In the genomic region with DNA sequence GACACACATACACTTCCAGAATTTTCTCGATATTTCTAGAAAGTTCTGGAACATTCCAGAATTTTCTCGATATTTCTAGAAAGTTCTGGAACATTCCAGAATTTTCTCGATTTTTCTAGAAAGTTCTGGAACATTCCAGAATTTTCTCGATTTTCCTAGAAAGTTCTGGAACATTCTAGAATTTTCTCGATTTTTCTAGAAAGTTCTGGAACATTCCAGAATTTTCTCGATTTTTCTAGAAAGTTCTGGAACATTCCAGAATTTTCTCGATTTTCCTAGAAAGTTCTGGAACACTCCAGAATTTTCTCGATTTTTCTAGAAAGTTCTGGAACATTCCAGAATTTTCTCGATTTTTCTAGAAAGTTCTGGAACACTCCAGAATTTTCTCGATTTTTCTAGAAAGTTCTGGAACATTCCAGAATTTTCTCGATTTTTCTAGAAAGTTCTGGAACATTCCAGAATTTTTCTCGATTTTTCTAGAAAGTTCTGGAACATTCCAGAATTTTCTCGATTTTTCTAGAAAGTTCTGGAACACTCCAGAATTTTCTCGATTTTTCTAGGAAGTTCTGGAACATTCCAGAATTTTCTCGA, we compare ENCODE assay signal across 1 worm cellular context.
TF ChIP-seq lines count a peak whose summit lies in the region.

No protein-coding gene starts in this region.

TF ChIP-seq in whole organism, L4 larva, 104 proteins besides CTCF, POLR2A, EP300 and RAD21 (continued from another document):
- TF ChIP-seq snpc-1.2 (GFP tag; IDR thresholded peaks at IDR 0.05; lab: Robert Waterston, UW) (peak; percentile 80), arid-1 (GFP tag; conservative IDR thresholded peaks at IDR 0.05; lab: Robert Waterston, UW) (peak; percentile 82)
